Fruit fly (Drosophila melanogaster) whole organism, wandering third instar larva: ENCODE measurements around the gene Jon65Aiv.

Source experiments
- Abd-B ChIP-seq: fragments of >200 bp; optimal IDR thresholded peaks from 2 replicates; lab custom pipeline; 2017; ENCODE audit warnings: missing biosample characterization, missing genetic modification characterization
- CG9705 ChIP-seq: fragments of 200-800 bp; sonication (Bioruptor generic); optimal IDR thresholded peaks from 2 replicates; lab custom pipeline; 2018; ENCODE audit warnings: missing biosample characterization, mild to moderate bottlenecking, missing genetic modification characterization
- CrebA ChIP-seq: fragments of 200-800 bp; sonication (Bioruptor generic); optimal IDR thresholded peaks from 2 replicates; lab custom pipeline; 2016; ENCODE audit warnings: missing biosample characterization, mild to moderate bottlenecking, missing genetic modification characterization, borderline replicate concordance
- Dfd ChIP-seq: fragments of >200 bp; optimal IDR thresholded peaks from 2 replicates; lab custom pipeline; 2017; ENCODE audit warnings: missing biosample characterization, missing genetic modification characterization
- Myc ChIP-seq: fragments of >200 bp; optimal IDR thresholded peaks from 2 replicates; lab custom pipeline; 2017
- OdsH ChIP-seq: fragments of 200-800 bp; sonication (Bioruptor generic); optimal IDR thresholded peaks from 2 replicates; lab custom pipeline; 2016; ENCODE audit warnings: missing biosample characterization, mild to moderate bottlenecking, missing genetic modification characterization
- br ChIP-seq: fragments of 200-800 bp; sonication (Bioruptor generic); optimal IDR thresholded peaks from 2 replicates; lab custom pipeline; 2016; ENCODE audit warnings: missing biosample characterization, missing genetic modification characterization
- pan ChIP-seq: fragments of >200 bp; optimal IDR thresholded peaks from 2 replicates; lab custom pipeline; 2017

- TF ChIP-seq CrebA (GFP tag; lab: Kevin White, UChicago): no peak
- TF ChIP-seq Abd-B (GFP tag; lab: Kevin White, UChicago): no peak
- no peak for TF ChIP-seq Dfd (GFP tag; lab: Kevin White, UChicago)
- peak; percentile 39 for TF ChIP-seq OdsH (GFP tag; lab: Kevin White, UChicago)
- peak; percentile 23 for TF ChIP-seq br (GFP tag; lab: Kevin White, UChicago)
- TF ChIP-seq pan (lab: Kevin White, UChicago): no peak
- TF ChIP-seq Myc (lab: Kevin White, UChicago): peak; percentile 88
- peak; percentile 58 for TF ChIP-seq CG9705
Measured at dm6 chr3L:6074975-6075692, 36.2 kb downstream of the Jon65Aiv start, which contains the start of the genes CG13295 and CG6610.
